Worm (Caenorhabditis elegans) whole organism, mixed stage, embryonic: ENCODE measurements around the gene R193.6.

Experiments
- M03D4.4 ChIP-seq: sonication (generic microtip); optimal IDR thresholded peaks from 2 replicates; lab custom pipeline; 2017; ENCODE audit warnings: mild to moderate bottlenecking, missing genetic modification characterization, missing compliant biosample characterization
- bed-3 ChIP-seq: fragments of 200-800 bp; sonication (Bioruptor generic); optimal IDR thresholded peaks from 3 replicates; lab custom pipeline; 2018; ENCODE audit warnings: mild to moderate bottlenecking, missing genetic modification characterization, moderate library complexity, missing compliant biosample characterization
- blmp-1 ChIP-seq: fragments of 150-350 bp; optimal IDR thresholded peaks from 2 replicates; lab custom pipeline; 2014; ENCODE audit warnings: missing biosample characterization, missing genetic modification characterization
- ceh-39 ChIP-seq: fragments of 150-350 bp; optimal IDR thresholded peaks from 2 replicates; lab custom pipeline; 2014; ENCODE audit warnings: missing biosample characterization, missing genetic modification characterization
- ceh-43 ChIP-seq: fragments of 200-800 bp; sonication (Bioruptor generic); optimal IDR thresholded peaks from 2 replicates; lab custom pipeline; 2018; ENCODE audit warnings: mild to moderate bottlenecking, missing genetic modification characterization, moderate library complexity, missing compliant biosample characterization
- ceh-83 ChIP-seq: fragments of 200-800 bp; sonication (Bioruptor generic); optimal IDR thresholded peaks from 2 replicates; lab custom pipeline; 2018; ENCODE audit warnings: mild to moderate bottlenecking, missing genetic modification characterization, missing compliant biosample characterization
- ces-1 ChIP-seq: fragments of 150-350 bp; optimal IDR thresholded peaks from 2 replicates; lab custom pipeline; 2014; ENCODE audit warnings: missing biosample characterization, missing genetic modification reagents, missing genetic modification characterization
- cnd-1 ChIP-seq: fragments of 200-800 bp; sonication (Bioruptor generic); optimal IDR thresholded peaks from 2 replicates; lab custom pipeline; 2018; ENCODE audit warnings: mild to moderate bottlenecking, missing genetic modification characterization, missing compliant biosample characterization
- drap-1 ChIP-seq: fragments of 200-800 bp; sonication (Bioruptor generic); optimal IDR thresholded peaks from 3 replicates; lab custom pipeline; 2018; ENCODE audit warnings: mild to moderate bottlenecking, missing genetic modification characterization, missing compliant biosample characterization
- elt-1 ChIP-seq: sonication (generic microtip); optimal IDR thresholded peaks from 2 replicates; lab custom pipeline; 2017; ENCODE audit warnings: missing genetic modification characterization, mild to moderate bottlenecking, missing compliant biosample characterization, antibody characterized with exemption, moderate library complexity, borderline replicate concordance; ENCODE audit not compliant: insufficient read depth
- elt-3 ChIP-seq: fragments of 150-350 bp; optimal IDR thresholded peaks from 2 replicates; lab custom pipeline; 2014; ENCODE audit warnings: missing biosample characterization, missing genetic modification characterization
- flh-1 ChIP-seq: fragments of 200-800 bp; sonication (Bioruptor generic); optimal IDR thresholded peaks from 2 replicates; lab custom pipeline; 2018; ENCODE audit warnings: mild to moderate bottlenecking, missing genetic modification characterization, moderate library complexity, missing compliant biosample characterization
- ham-2 ChIP-seq: fragments of 200-800 bp; sonication (Bioruptor generic); optimal IDR thresholded peaks from 2 replicates; lab custom pipeline; 2018; ENCODE audit warnings: mild to moderate bottlenecking, missing genetic modification characterization, missing compliant biosample characterization
- hlh-1 ChIP-seq: fragments of 150-350 bp; optimal IDR thresholded peaks from 2 replicates; lab custom pipeline; 2014; ENCODE audit warnings: missing biosample characterization, missing genetic modification reagents, missing genetic modification characterization
- lin-13 ChIP-seq: fragments of 150-350 bp; optimal IDR thresholded peaks from 2 replicates; lab custom pipeline; 2014; ENCODE audit warnings: missing biosample characterization, missing genetic modification characterization
- lin-32 ChIP-seq: fragments of 200-800 bp; sonication (Bioruptor generic); optimal IDR thresholded peaks from 2 replicates; lab custom pipeline; 2018; ENCODE audit warnings: mild to moderate bottlenecking, missing genetic modification characterization, missing compliant biosample characterization
- lsy-2 ChIP-seq: fragments of 150-350 bp; optimal IDR thresholded peaks from 2 replicates; lab custom pipeline; 2014; ENCODE audit warnings: missing biosample characterization, missing genetic modification characterization
- mab-5 ChIP-seq: fragments of 150-350 bp; optimal IDR thresholded peaks from 2 replicates; lab custom pipeline; 2014; ENCODE audit warnings: missing biosample characterization, missing genetic modification characterization
- mep-1 ChIP-seq: fragments of 150-350 bp; optimal IDR thresholded peaks from 2 replicates; lab custom pipeline; 2017; ENCODE audit warnings: missing biosample characterization, missing genetic modification reagents, missing genetic modification characterization, inconsistent platforms
- mls-2 ChIP-seq: sonication (generic microtip); optimal IDR thresholded peaks from 2 replicates; lab custom pipeline; 2016; ENCODE audit warnings: mild to moderate bottlenecking, missing genetic modification characterization, moderate library complexity, missing compliant biosample characterization
- nhr-12 ChIP-seq: fragments of 150-350 bp; optimal IDR thresholded peaks from 2 replicates; lab custom pipeline; 2014; ENCODE audit warnings: missing biosample characterization, missing genetic modification characterization
- nhr-2 ChIP-seq: fragments of 150-350 bp; optimal IDR thresholded peaks from 2 replicates; lab custom pipeline; 2014; ENCODE audit warnings: missing biosample characterization, missing genetic modification characterization
- nhr-237 ChIP-seq: fragments of 150-350 bp; optimal IDR thresholded peaks from 2 replicates; lab custom pipeline; 2014; ENCODE audit warnings: missing biosample characterization, missing genetic modification characterization
- nhr-28 ChIP-seq: fragments of 150-350 bp; optimal IDR thresholded peaks from 2 replicates; lab custom pipeline; 2014; ENCODE audit warnings: missing biosample characterization, missing genetic modification characterization
- nhr-76 ChIP-seq: sonication (generic microtip); optimal IDR thresholded peaks from 2 replicates; lab custom pipeline; 2017; ENCODE audit warnings: missing biosample characterization, missing genetic modification characterization
- pha-4 ChIP-seq: fragments of 150-350 bp; optimal IDR thresholded peaks from 2 replicates; lab custom pipeline; 2018; ENCODE audit warnings: missing biosample characterization, missing genetic modification reagents, missing genetic modification characterization
- sem-2 ChIP-seq: fragments of 200-800 bp; sonication (Bioruptor generic); optimal IDR thresholded peaks from 2 replicates; lab custom pipeline; 2018; ENCODE audit warnings: mild to moderate bottlenecking, missing genetic modification characterization, missing compliant biosample characterization
- snpc-4 ChIP-seq: fragments of 150-350 bp; optimal IDR thresholded peaks from 2 replicates; lab custom pipeline; 2014; ENCODE audit warnings: missing biosample characterization, missing genetic modification characterization
- sptf-1 ChIP-seq: sonication (generic microtip); optimal IDR thresholded peaks from 2 replicates; lab custom pipeline; 2017; ENCODE audit warnings: mild to moderate bottlenecking, missing genetic modification characterization, moderate library complexity, missing compliant biosample characterization
- tbx-8 ChIP-seq: fragments of 200-800 bp; sonication (Bioruptor generic); optimal IDR thresholded peaks from 2 replicates; lab custom pipeline; 2018; ENCODE audit warnings: mild to moderate bottlenecking, missing genetic modification characterization, moderate library complexity, missing compliant biosample characterization
- unc-120 ChIP-seq: sonication (generic microtip); optimal IDR thresholded peaks from 2 replicates; lab custom pipeline; 2017; ENCODE audit warnings: missing genetic modification characterization, missing compliant biosample characterization; ENCODE audit not compliant: poor library complexity, severe bottlenecking
- unc-39 ChIP-seq: fragments of 150-350 bp; optimal IDR thresholded peaks from 2 replicates; lab custom pipeline; 2014; ENCODE audit warnings: missing biosample characterization, missing genetic modification characterization
- unc-62 ChIP-seq: fragments of 150-350 bp; optimal IDR thresholded peaks from 2 replicates; lab custom pipeline; 2014; ENCODE audit warnings: missing biosample characterization, missing genetic modification reagents, missing genetic modification characterization
- zip-8 ChIP-seq: fragments of 150-350 bp; optimal IDR thresholded peaks from 2 replicates; lab custom pipeline; 2014; ENCODE audit warnings: missing biosample characterization, missing genetic modification characterization
- ztf-11 ChIP-seq: fragments of 150-350 bp; optimal IDR thresholded peaks from 2 replicates; lab custom pipeline; 2014; ENCODE audit warnings: missing biosample characterization, missing genetic modification characterization

R193.6 gene

DNA sequence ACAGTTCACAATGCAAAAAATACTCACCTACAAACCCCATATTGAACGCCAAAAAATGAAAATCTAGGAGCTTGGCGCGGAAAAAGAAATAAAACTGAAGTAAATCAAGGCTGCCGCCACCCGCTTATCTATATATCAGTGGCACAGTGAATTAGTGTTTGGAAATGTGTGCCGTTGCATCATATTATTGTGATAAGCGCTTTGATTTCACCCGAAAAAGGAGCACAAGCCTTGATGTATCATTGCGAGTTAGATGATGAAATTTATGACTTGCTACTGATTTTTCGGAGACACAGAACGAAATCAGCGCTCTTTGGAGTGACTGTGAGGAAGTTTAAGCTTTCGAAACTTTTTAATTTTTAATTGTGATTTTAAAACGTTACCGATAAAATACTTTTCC is at the start of gene R193.6, which contains the start of gene R193.2:
Gene R193.6, plus strand, starts transcription at position 350 of the 400 bp plus-strand sequence.
Gene R193.2, minus strand, starts transcription at position 148 of the 400 bp plus-strand sequence.
- TF ChIP-seq elt-3: no peak
- no peak for TF ChIP-seq M03D4.4 (tag; lab: Kevin White, UChicago)

DNA sequence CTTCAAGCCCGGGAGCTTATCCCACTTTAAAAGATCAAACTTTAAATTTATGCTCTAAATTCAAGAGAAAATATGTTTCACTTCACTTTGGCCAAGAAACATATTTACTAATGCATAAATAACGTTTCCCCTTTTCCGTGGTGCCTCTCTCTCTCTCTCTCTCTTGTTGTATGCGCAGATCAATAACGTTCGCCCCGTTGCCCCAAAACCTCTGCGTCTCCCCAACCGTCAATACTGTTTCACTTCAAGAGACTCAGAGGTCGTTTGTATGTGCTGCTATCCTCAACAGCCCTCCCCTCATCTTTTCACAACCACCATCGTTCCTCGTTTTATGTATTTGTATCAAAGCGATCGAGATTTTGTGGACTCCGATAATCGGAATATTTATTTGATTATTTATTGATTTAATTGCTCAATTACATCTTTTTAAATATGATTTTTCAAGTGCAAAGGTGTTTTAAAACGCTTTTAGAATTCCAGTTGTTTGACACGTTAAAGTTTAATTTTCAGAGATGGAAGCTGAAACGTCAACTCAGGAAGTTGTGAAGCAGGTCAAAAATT is 44.8 kb upstream of the R193.6 start, which contains the start of gene ife-4:
Gene ife-4, plus strand, starts transcription at position 511 of the 561 bp plus-strand sequence.
- TF ChIP-seq hlh-1 (tag; lab: Kevin White, UChicago) (no peak), M03D4.4 (tag; lab: Kevin White, UChicago) (peak; percentile 48), mls-2 (tag; lab: Kevin White, UChicago) (peak; percentile 76), unc-39 (tag; lab: Kevin White, UChicago) (no peak), ceh-39 (tag; lab: Kevin White, UChicago) (peak; percentile 45), unc-120 (tag; lab: Kevin White, UChicago) (peak; percentile 47), nhr-237 (tag; lab: Kevin White, UChicago) (no peak), ceh-83 (no peak), ceh-43 (GFP tag; lab: Kevin White, UChicago) (no peak), ztf-11 (tag; lab: Kevin White, UChicago) (no peak), zip-8 (tag; lab: Kevin White, UChicago) (no peak), sptf-1 (tag; lab: Kevin White, UChicago) (peak; percentile 55), tbx-8 (GFP tag; lab: Kevin White, UChicago) (no peak), ces-1 (GFP tag; lab: Kevin White, UChicago) (peak; percentile 75), snpc-4 (tag; lab: Kevin White, UChicago) (no peak), drap-1 (GFP tag; lab: Kevin White, UChicago) (peak; percentile 15), pha-4 (tag; lab: Kevin White, UChicago) (peak; percentile 22), lsy-2 (tag; lab: Kevin White, UChicago) (peak; percentile 5), nhr-2 (tag; lab: Kevin White, UChicago) (peak; percentile 33), ham-2 (GFP tag; lab: Kevin White, UChicago) (no peak), lin-13 (no peak), elt-3 (no peak), lin-32 (GFP tag; lab: Kevin White, UChicago) (no peak), nhr-28 (tag; lab: Kevin White, UChicago) (no peak), mep-1 (tag; lab: Kevin White, UChicago) (peak; percentile 3), blmp-1 (tag; lab: Kevin White, UChicago) (no peak), bed-3 (no peak), elt-1 (peak; percentile 10), sem-2 (GFP tag; lab: Kevin White, UChicago) (no peak), unc-62 (GFP tag; lab: Kevin White, UChicago) (peak; percentile 43), nhr-12 (tag; lab: Kevin White, UChicago) (no peak), cnd-1 (tag; lab: Kevin White, UChicago) (peak; percentile 44), nhr-76 (tag; lab: Kevin White, UChicago) (no peak), flh-1 (no peak), mab-5 (tag; lab: Kevin White, UChicago) (peak; percentile 32)
- TF ChIP-seq, all 35 proteins: peak for 15

DNA sequence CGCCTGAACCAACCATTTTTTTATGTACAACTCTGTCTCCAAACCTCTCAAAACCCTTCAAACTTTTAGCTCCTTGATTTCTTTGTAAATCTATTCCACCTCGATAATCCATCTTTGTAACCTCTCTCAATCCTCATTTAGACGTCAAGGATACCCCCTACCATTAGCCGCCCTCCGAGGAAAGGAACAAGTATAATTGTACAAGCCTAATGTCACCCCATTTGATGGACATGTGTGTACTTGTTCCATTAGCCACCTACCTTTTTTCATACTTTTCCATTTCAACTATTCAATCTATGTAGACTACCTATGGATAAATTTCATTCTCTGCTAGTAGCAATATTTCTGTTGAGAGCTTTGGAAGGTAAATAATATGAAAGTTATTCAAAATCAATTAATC is 40.8 kb upstream of the R193.6 start, which contains the start of gene C05D9.4:
Gene C05D9.4, plus strand, starts transcription at position 301 of the 400 bp plus-strand sequence.
- TF ChIP-seq blmp-1 (tag; lab: Kevin White, UChicago) (no peak), lin-13 (no peak), ztf-11 (tag; lab: Kevin White, UChicago) (no peak), sptf-1 (tag; lab: Kevin White, UChicago) (no peak), tbx-8 (GFP tag; lab: Kevin White, UChicago) (no peak), ceh-39 (tag; lab: Kevin White, UChicago) (no peak), nhr-76 (tag; lab: Kevin White, UChicago) (no peak), hlh-1 (tag; lab: Kevin White, UChicago) (no peak), lin-32 (GFP tag; lab: Kevin White, UChicago) (no peak), mls-2 (tag; lab: Kevin White, UChicago) (no peak), ces-1 (GFP tag; lab: Kevin White, UChicago) (no peak), M03D4.4 (tag; lab: Kevin White, UChicago) (no peak), mep-1 (tag; lab: Kevin White, UChicago) (no peak), snpc-4 (tag; lab: Kevin White, UChicago) (no peak), elt-3 (no peak), nhr-12 (tag; lab: Kevin White, UChicago) (no peak)
